Fruit fly (Drosophila melanogaster) whole organism: Measurements from ENCODE around the gene CG43394.

Experiments used
- CG8478 ChIP-seq: fragments of >200 bp; optimal IDR thresholded peaks from 2 replicates; lab custom pipeline; 2018; ENCODE audit warnings: inconsistent platforms
- Dll ChIP-seq: fragments of >200 bp; optimal IDR thresholded peaks from 2 replicates; lab custom pipeline; 2017

DNA sequence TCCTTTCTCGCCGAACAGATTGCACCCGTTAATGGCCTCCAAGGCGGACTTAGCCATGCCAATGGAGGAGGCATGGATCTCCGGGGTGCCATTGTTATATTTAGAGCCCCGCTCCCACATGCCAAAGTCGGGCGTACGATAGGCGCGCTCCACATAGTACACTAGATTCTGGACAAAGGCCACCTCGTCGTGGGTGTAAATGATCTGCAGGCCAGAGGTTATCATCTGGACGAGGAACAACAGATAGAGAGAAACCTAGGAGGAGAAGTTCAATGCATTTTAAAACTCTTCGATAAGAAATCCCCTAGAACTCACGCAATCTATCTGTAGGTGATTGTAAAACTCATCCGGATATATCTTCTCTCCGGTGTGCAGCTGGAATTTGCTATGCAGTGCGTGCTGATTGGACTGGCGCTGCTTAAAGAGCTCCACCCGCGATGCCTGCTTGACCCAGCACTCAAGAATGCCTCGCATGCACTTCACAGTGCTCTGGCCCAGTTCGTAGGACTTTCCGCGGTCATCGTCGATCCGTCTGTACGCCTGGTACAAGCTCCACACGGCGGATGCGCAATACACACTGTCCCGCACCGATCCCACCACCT, 50.3 kb downstream of the CG43394 start:
- TF ChIP-seq CG8478 (no peak), Dll (lab: Kevin White, UChicago) (no peak)
